Fruit fly (Drosophila melanogaster) whole organism, embryonic: ENCODE data around the gene CBP.

Experiments
- Atf-2 ChIP-seq: fragments of 200-800 bp; sonication (Bioruptor generic); optimal IDR thresholded peaks from 2 replicates; lab custom pipeline; 2016; ENCODE audit warnings: missing biosample characterization, missing genetic modification characterization
- Atf6 ChIP-seq: fragments of 200-800 bp; sonication (Bioruptor generic); IDR thresholded peaks from 2 replicates; pipeline ENCODE4 v1.3.6; 2022; ENCODE audit warnings: missing biosample characterization, missing genetic modification characterization
- CG10209 ChIP-seq: fragments of 200-800 bp; sonication (Bioruptor generic); optimal IDR thresholded peaks from 3 replicates; lab custom pipeline; 2017; ENCODE audit warnings: missing biosample characterization, mild to moderate bottlenecking, missing genetic modification characterization, missing genetic modification reagents
- CG10462 ChIP-seq: fragments of 200-800 bp; sonication (Bioruptor generic); optimal IDR thresholded peaks from 2 replicates; lab custom pipeline; 2016; ENCODE audit warnings: missing biosample characterization, missing genetic modification characterization
- CG11398 ChIP-seq: fragments of 200-800 bp; sonication (Bioruptor generic); optimal IDR thresholded peaks from 2 replicates; lab custom pipeline; 2016; ENCODE audit warnings: missing biosample characterization, missing genetic modification characterization
- CG12104 ChIP-seq: fragments of 200-800 bp; sonication (Bioruptor generic); optimal IDR thresholded peaks from 3 replicates; lab custom pipeline; 2016; ENCODE audit warnings: missing biosample characterization, missing genetic modification characterization
- CG15269 ChIP-seq: fragments of 200-800 bp; sonication (Bioruptor generic); optimal IDR thresholded peaks from 2 replicates; lab custom pipeline; 2018; ENCODE audit warnings: missing biosample characterization, mild to moderate bottlenecking, missing genetic modification characterization, moderate library complexity
- CG1529 ChIP-seq: fragments of 200-800 bp; sonication (Bioruptor generic); optimal IDR thresholded peaks from 3 replicates; lab custom pipeline; 2018; ENCODE audit warnings: missing biosample characterization, missing genetic modification characterization
- CG15601 ChIP-seq: fragments of 200-800 bp; sonication (Bioruptor generic); optimal IDR thresholded peaks from 3 replicates; lab custom pipeline; 2019; ENCODE audit warnings: missing biosample characterization, mild to moderate bottlenecking, missing genetic modification characterization, moderate library complexity
- CG17612 ChIP-seq: fragments of 200-800 bp; sonication (Bioruptor generic); IDR thresholded peaks from 2 replicates; pipeline ENCODE4 v1.3.6; 2022; ENCODE audit warnings: missing biosample characterization, missing genetic modification characterization
- CG18262 ChIP-seq: fragments of 200-800 bp; optimal IDR thresholded peaks from 3 replicates; lab custom pipeline; 2019; ENCODE audit warnings: missing biosample characterization, mild to moderate bottlenecking, missing genetic modification characterization, moderate library complexity
- CG2120 ChIP-seq: fragments of 200-800 bp; sonication (Bioruptor generic); optimal IDR thresholded peaks from 3 replicates; lab custom pipeline; 2016; ENCODE audit warnings: missing biosample characterization, missing genetic modification characterization
- CG30403 ChIP-seq: fragments of 200-800 bp; sonication (Bioruptor generic); optimal IDR thresholded peaks from 3 replicates; lab custom pipeline; 2016; ENCODE audit warnings: missing biosample characterization, missing genetic modification characterization
- CG31388 ChIP-seq: fragments of 200-800 bp; sonication (Bioruptor generic); optimal IDR thresholded peaks from 2 replicates; lab custom pipeline; 2016; ENCODE audit warnings: missing biosample characterization, missing genetic modification characterization
- CG32532 ChIP-seq: fragments of 200-800 bp; sonication (Bioruptor generic); IDR thresholded peaks from 2 replicates; pipeline ENCODE4 v1.3.6; 2022; ENCODE audit warnings: missing biosample characterization, missing genetic modification characterization
- CG34422 ChIP-seq: fragments of 200-800 bp; sonication (Bioruptor generic); IDR thresholded peaks from 3 replicates; pipeline ENCODE4 v1.3.6; 2022; ENCODE audit warnings: missing biosample characterization, missing genetic modification characterization
- CG4328 ChIP-seq: fragments of 200-800 bp; sonication (Bioruptor generic); optimal IDR thresholded peaks from 3 replicates; lab custom pipeline; 2017; ENCODE audit warnings: missing biosample characterization, missing genetic modification reagents, missing genetic modification characterization
- CG4360 ChIP-seq: fragments of 200-800 bp; sonication (Bioruptor generic); IDR thresholded peaks from 2 replicates; pipeline ENCODE4 v1.3.6; 2022; ENCODE audit warnings: missing biosample characterization, missing genetic modification characterization
- CG8290 ChIP-seq, 3 experiments: fragments of 200-800 bp; sonication (Bioruptor generic); optimal IDR thresholded peaks; 2 replicates each; lab custom pipeline; 2016 to 2019; ENCODE audit warnings: missing biosample characterization in 3 of 3, missing genetic modification characterization in 3 of 3, mild to moderate bottlenecking in 2 of 3, moderate library complexity in 1 of 3
- CG8359 ChIP-seq: fragments of 200-800 bp; sonication (Bioruptor generic); optimal IDR thresholded peaks from 2 replicates; lab custom pipeline; 2017; ENCODE audit warnings: missing biosample characterization, mild to moderate bottlenecking, missing genetic modification characterization, borderline replicate concordance
- CG8388 ChIP-seq: fragments of 200-800 bp; sonication (Bioruptor generic); optimal IDR thresholded peaks from 2 replicates; lab custom pipeline; 2019; ENCODE audit warnings: missing biosample characterization, mild to moderate bottlenecking, missing genetic modification characterization, moderate library complexity
- Dip2 ChIP-seq: fragments of 200-800 bp; sonication (Bioruptor generic); IDR thresholded peaks from 2 replicates; pipeline ENCODE4 v1.3.6; 2022; ENCODE audit warnings: missing biosample characterization, missing genetic modification characterization
- Dp ChIP-seq: fragments of 200-800 bp; sonication (Bioruptor generic); optimal IDR thresholded peaks from 2 replicates; lab custom pipeline; 2018; ENCODE audit warnings: missing biosample characterization, mild to moderate bottlenecking, missing genetic modification characterization, moderate library complexity
- Meics ChIP-seq: fragments of 200-800 bp; sonication (Bioruptor generic); optimal IDR thresholded peaks from 2 replicates; lab custom pipeline; 2017; ENCODE audit warnings: missing biosample characterization, mild to moderate bottlenecking, missing genetic modification characterization
- Oaz ChIP-seq: fragments of 200-800 bp; sonication (Bioruptor generic); IDR thresholded peaks from 2 replicates; pipeline ENCODE4 v1.3.6; 2022; ENCODE audit warnings: missing biosample characterization, missing genetic modification characterization
- Optix ChIP-seq: fragments of 200-800 bp; sonication (Bioruptor generic); IDR thresholded peaks from 3 replicates; pipeline ENCODE4 v1.3.6; 2022; ENCODE audit warnings: missing biosample characterization, missing genetic modification characterization
- Pdp1 ChIP-seq, 2 experiments: fragments of 200-800 bp; sonication (Bioruptor generic); optimal IDR thresholded peaks; 3 replicates each; lab custom pipeline; 2016; ENCODE audit warnings: missing biosample characterization in 2 of 2, missing genetic modification characterization in 2 of 2, mild to moderate bottlenecking in 1 of 2, moderate library complexity in 1 of 2
- Sox100B ChIP-seq: fragments of 200-800 bp; sonication (Bioruptor generic); optimal IDR thresholded peaks from 3 replicates; lab custom pipeline; 2018; ENCODE audit warnings: missing biosample characterization, mild to moderate bottlenecking, missing genetic modification characterization
- ab ChIP-seq: fragments of 200-800 bp; sonication (Bioruptor generic); optimal IDR thresholded peaks from 2 replicates; lab custom pipeline; 2016; ENCODE audit warnings: missing biosample characterization, missing genetic modification characterization
- abd-A ChIP-seq: fragments of 200-800 bp; sonication (Bioruptor generic); optimal IDR thresholded peaks from 3 replicates; lab custom pipeline; 2019; ENCODE audit warnings: missing biosample characterization, mild to moderate bottlenecking, missing genetic modification characterization, moderate library complexity
- ap ChIP-seq: fragments of 200-800 bp; sonication (Bioruptor generic); IDR thresholded peaks from 2 replicates; pipeline ENCODE4 v1.3.6; 2022; ENCODE audit warnings: missing biosample characterization, missing genetic modification characterization
- cwo ChIP-seq: fragments of 200-800 bp; sonication (Bioruptor generic); optimal IDR thresholded peaks from 3 replicates; lab custom pipeline; 2017; ENCODE audit warnings: missing biosample characterization, missing genetic modification characterization, mild to moderate bottlenecking, moderate library complexity, missing genetic modification reagents
- dan ChIP-seq: fragments of 200-800 bp; sonication (Bioruptor generic); IDR thresholded peaks from 2 replicates; pipeline ENCODE4 v1.3.6; 2022; ENCODE audit warnings: missing biosample characterization, missing genetic modification characterization
- disco-r ChIP-seq: fragments of 200-800 bp; sonication (Bioruptor generic); optimal IDR thresholded peaks from 2 replicates; lab custom pipeline; 2016; ENCODE audit warnings: missing biosample characterization, missing genetic modification characterization
- gro ChIP-seq: fragments of 200-800 bp; sonication (Bioruptor generic); optimal IDR thresholded peaks from 2 replicates; lab custom pipeline; 2016; ENCODE audit warnings: missing biosample characterization, missing genetic modification characterization
- h ChIP-seq: fragments of >200 bp; optimal IDR thresholded peaks from 2 replicates; lab custom pipeline; 2017
- knrl ChIP-seq: fragments of 200-800 bp; sonication (Bioruptor generic); IDR thresholded peaks from 3 replicates; pipeline ENCODE4 v1.3.6; 2022; ENCODE audit warnings: missing biosample characterization, missing genetic modification characterization; ENCODE audit not compliant: partially characterized antibody
- mam ChIP-seq: fragments of 200-800 bp; sonication (Bioruptor generic); optimal IDR thresholded peaks from 3 replicates; lab custom pipeline; 2016; ENCODE audit warnings: missing biosample characterization, missing genetic modification characterization
- nerfin-1 ChIP-seq: fragments of 200-800 bp; sonication (Bioruptor generic); optimal IDR thresholded peaks from 3 replicates; lab custom pipeline; 2019; ENCODE audit warnings: missing biosample characterization, mild to moderate bottlenecking, missing genetic modification characterization, moderate library complexity
- onecut ChIP-seq: fragments of 200-800 bp; sonication (Bioruptor generic); IDR thresholded peaks from 2 replicates; pipeline ENCODE4 v1.3.6; 2022; ENCODE audit warnings: missing biosample characterization, missing genetic modification characterization
- pb ChIP-seq: fragments of 200-800 bp; sonication (Bioruptor generic); optimal IDR thresholded peaks from 3 replicates; lab custom pipeline; 2016; ENCODE audit warnings: missing biosample characterization, missing genetic modification characterization
- prd ChIP-seq, 3 experiments: fragments of >200 bp in 2 of 3; fragments of 200-800 bp in 1 of 3; sonication (Bioruptor generic) in 1 of 3; optimal IDR thresholded peaks in 2 of 3; IDR thresholded peaks in 1 of 3; 2 replicates in 2 of 3; 3 replicates in 1 of 3; pipeline versions ENCODE4 v1.3.6 to Lab custom; 2017 to 2022; ENCODE audit warnings: missing biosample characterization in 1 of 3, missing genetic modification characterization in 1 of 3
- rib ChIP-seq: fragments of 200-800 bp; sonication (Bioruptor generic); IDR thresholded peaks from 2 replicates; pipeline ENCODE4 v1.3.6; 2022; ENCODE audit warnings: missing biosample characterization, missing genetic modification characterization
- seq ChIP-seq: fragments of 200-800 bp; sonication (Bioruptor generic); IDR thresholded peaks from 2 replicates; pipeline ENCODE4 v1.3.6; 2022; ENCODE audit warnings: missing biosample characterization, missing genetic modification characterization
- stc ChIP-seq: fragments of 200-800 bp; sonication (Bioruptor generic); IDR thresholded peaks from 2 replicates; pipeline ENCODE4 v1.3.6; 2022; ENCODE audit warnings: missing biosample characterization, missing genetic modification characterization
- tap ChIP-seq: fragments of 200-800 bp; optimal IDR thresholded peaks from 3 replicates; lab custom pipeline; 2019; ENCODE audit warnings: missing biosample characterization, mild to moderate bottlenecking, missing genetic modification characterization, moderate library complexity
- tna ChIP-seq: fragments of 200-800 bp; sonication (Bioruptor generic); IDR thresholded peaks from 2 replicates; pipeline ENCODE4 v1.3.6; 2022; ENCODE audit warnings: missing biosample characterization, missing genetic modification characterization; ENCODE audit not compliant: partially characterized antibody
- wdn ChIP-seq: fragments of 200-800 bp; sonication (Bioruptor generic); IDR thresholded peaks from 2 replicates; pipeline ENCODE4 v1.3.6; 2022; ENCODE audit warnings: missing biosample characterization, missing genetic modification characterization

CBP gene

dm6 chrX:7291850-7292499 is 45.2 kb upstream of the CBP start (continued):
- TF ChIP-seq CG15269 (tag; lab: Kevin White, UChicago) (peak; percentile 65), pb (no peak), CG2120 (GFP tag; lab: Kevin White, UChicago) (peak; percentile 2), CG8359 (GFP tag; lab: Kevin White, UChicago) (peak; percentile 20), Oaz (GFP tag; lab: Robert Waterston, UW) (no peak), prd (optimal IDR thresholded peaks at IDR 0.05; lab: Kevin White, UChicago) (no peak), prd (GFP tag; IDR thresholded peaks at IDR 0.05; lab: Robert Waterston, UW) (peak; percentile 86), CG34422 (GFP tag; lab: Robert Waterston, UW) (peak; percentile 71; the same call in 2 of the 3 replicates), Meics (GFP tag; lab: Kevin White, UChicago) (peak; percentile 22), CG4328 (GFP tag; lab: Kevin White, UChicago) (peak; percentile 48), Atf-2 (GFP tag; lab: Kevin White, UChicago) (peak; percentile 31), ab (GFP tag; lab: Kevin White, UChicago) (peak; percentile 0), abd-A (no peak), Pdp1 (GFP tag; optimal IDR thresholded peaks at IDR 0.05; lab: Kevin White, UChicago) (peak; percentile 30 to 51), stc (peak; percentile 51; the same call in 1 of the 2 replicates), CG17612 (GFP tag; lab: Robert Waterston, UW) (no peak), Dp (GFP tag; lab: Kevin White, UChicago) (no peak), CG8388 (GFP tag; lab: Kevin White, UChicago) (peak; percentile 86), nerfin-1 (tag; lab: Kevin White, UChicago) (peak; percentile 83), CG10462 (peak; percentile 74), CG15601 (tag; lab: Kevin White, UChicago) (peak; percentile 81), gro (GFP tag; lab: Kevin White, UChicago) (no peak), CG31388 (peak; percentile 38), Atf6 (no peak), CG30403 (peak; percentile 78), onecut (GFP tag; lab: Robert Waterston, UW) (peak; percentile 51), disco-r (GFP tag; lab: Kevin White, UChicago) (no peak), CG12104 (GFP tag; lab: Kevin White, UChicago) (peak; percentile 71), ap (GFP tag; lab: Robert Waterston, UW) (peak; percentile 54; the same call in 1 of the 2 replicates), Dip2 (GFP tag; lab: Robert Waterston, UW) (no peak), tna (GFP tag; lab: Robert Waterston, UW) (no peak), CG32532 (GFP tag; lab: Robert Waterston, UW) (peak; percentile 25; the same call in 1 of the 2 replicates), Optix (peak; percentile 39; the same call in 1 of the 3 replicates), tap (tag; lab: Kevin White, UChicago) (peak; percentile 29), wdn (GFP tag; lab: Robert Waterston, UW) (no peak), CG1529 (peak; percentile 77), knrl (GFP tag; lab: Robert Waterston, UW) (no peak), rib (GFP tag; lab: Robert Waterston, UW) (no peak), h (lab: Kevin White, UChicago) (no peak), cwo (GFP tag; lab: Kevin White, UChicago) (peak; percentile 19), Sox100B (GFP tag; lab: Kevin White, UChicago) (peak; percentile 68), CG8290 (GFP tag; optimal IDR thresholded peaks at IDR 0.05; lab: Kevin White, UChicago) (peak; percentile 62), CG8290 (tag; optimal IDR thresholded peaks at IDR 0.05; lab: Kevin White, UChicago) (peak in 1 of 2 experiments; percentile 48), seq (GFP tag; lab: Robert Waterston, UW) (no peak), dan (peak; percentile 72; the same call in 1 of the 2 replicates), mam (GFP tag; lab: Kevin White, UChicago) (peak; percentile 7), CG10209 (GFP tag; lab: Kevin White, UChicago) (peak; percentile 76), CG11398 (GFP tag; lab: Kevin White, UChicago) (peak; percentile 18), CG18262 (peak; percentile 88), CG4360 (GFP tag; lab: Robert Waterston, UW) (no peak)
